Worm (Caenorhabditis elegans): Measurements from ENCODE around the gene dec-7.

ce11 chrIII:9920764-9921163 is 11.4 kb upstream of the dec-7 start, which contains the start of gene F40F12.3:
- no peak for TF ChIP-seq eyg-1 (tag; optimal IDR thresholded peaks at IDR 0.05)
- TF ChIP-seq nfya-1 (tag; optimal IDR thresholded peaks at IDR 0.05): no peak
- TF ChIP-seq ama-1 (optimal IDR thresholded peaks at IDR 0.05): no peak
- TF ChIP-seq syd-9 (tag; optimal IDR thresholded peaks at IDR 0.05): no peak
- no peak for TF ChIP-seq hlh-8 (tag; optimal IDR thresholded peaks at IDR 0.05)
- no peak for TF ChIP-seq ceh-19 (GFP tag; optimal IDR thresholded peaks at IDR 0.05)

All from whole organism, late embryonic.